Fruit fly (Drosophila melanogaster) S2 (cell line): Measurements from ENCODE around the gene Rheb.

Experiments
- CG8478 ChIP-seq: fragments of >200 bp; optimal IDR thresholded peaks from 2 replicates; lab custom pipeline; 2018
- CTCF ChIP-seq, 2 experiments: fragments of >200 bp; optimal IDR thresholded peaks; 2 replicates each; lab custom pipeline; 2018

DNA sequence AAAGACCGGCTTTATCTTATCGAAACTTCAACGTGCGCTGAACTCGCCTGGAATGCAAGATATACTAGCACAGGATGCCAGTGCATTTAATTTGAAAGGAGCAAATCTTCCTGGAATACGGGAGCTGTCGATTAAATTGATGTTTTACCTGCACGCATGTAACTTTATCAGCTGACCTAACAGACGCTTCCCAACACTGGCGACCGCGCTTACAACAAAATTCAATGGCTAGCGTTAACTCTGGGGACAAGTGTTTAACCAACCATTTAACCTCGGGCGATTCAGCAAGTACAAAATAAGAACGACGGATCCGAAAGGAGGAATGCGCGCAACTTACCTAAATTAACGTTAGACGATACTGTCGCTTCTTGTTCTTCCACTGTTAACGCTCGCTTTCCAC lies 43.0 kb downstream of the Rheb start:
- TF ChIP-seq CG8478 (lab: Kevin White, UChicago): no peak
- peak in 1 of 2 experiments; percentile 42 for TF ChIP-seq CTCF (optimal IDR thresholded peaks at IDR 0.05; lab: Kevin White, UChicago)
